Fruit fly (Drosophila melanogaster): Measurements from ENCODE around the gene Neu2.

The Neu2 gene

dm6 chr3L:21507354-21507928, 17.1 kb upstream of the Neu2 start, which contains the start of the genes Glg1 and M6 (continued):
- TF ChIP-seq CG4318 (GFP tag; optimal IDR thresholded peaks at IDR 0.05) (no peak), net (GFP tag; optimal IDR thresholded peaks at IDR 0.05) (peak; percentile 27), Sox102F (GFP tag; optimal IDR thresholded peaks at IDR 0.05) (no peak), dac (GFP tag; optimal IDR thresholded peaks at IDR 0.05) (no peak), topi (GFP tag; optimal IDR thresholded peaks at IDR 0.05) (peak; percentile 73), vri (GFP tag; optimal IDR thresholded peaks at IDR 0.05) (peak; percentile 34), Lpt (GFP tag; optimal IDR thresholded peaks at IDR 0.05) (no peak), fd85E (GFP tag; optimal IDR thresholded peaks at IDR 0.05) (no peak), CG6276 (GFP tag; optimal IDR thresholded peaks at IDR 0.05) (peak; percentile 33), Eip78C (GFP tag) (peak; percentile 71), Hr39 (GFP tag; optimal IDR thresholded peaks at IDR 0.05) (peak; percentile 66), CG6808 (GFP tag; optimal IDR thresholded peaks at IDR 0.05) (no peak), CG34406 (GFP tag; optimal IDR thresholded peaks at IDR 0.05) (peak; percentile 66), svp (GFP tag) (no peak), CG6163 (GFP tag; IDR thresholded peaks at IDR 0.05) (peak; percentile 60; the same call in 1 of the 3 replicates), Ets21C (GFP tag; optimal IDR thresholded peaks at IDR 0.05) (peak; percentile 61), spab (GFP tag; optimal IDR thresholded peaks at IDR 0.05) (no peak), CG15336 (GFP tag; IDR thresholded peaks at IDR 0.05) (no peak), CG8119 (GFP tag; IDR thresholded peaks at IDR 0.05) (0 out of 3 replicates have a peak, but pooled peaks have one; percentile 12), Ets96B (tag; optimal IDR thresholded peaks at IDR 0.05) (peak; percentile 51), dsx (GFP tag; optimal IDR thresholded peaks at IDR 0.05; ENCODE audit: poor library complexity, severe bottlenecking) (peak; percentile 39), CG6792 (GFP tag; optimal IDR thresholded peaks at IDR 0.05) (peak; percentile 55), Smox (GFP tag; optimal IDR thresholded peaks at IDR 0.05) (peak; percentile 63), lz (GFP tag; optimal IDR thresholded peaks at IDR 0.05) (peak; percentile 72), CG31627 (GFP tag; optimal IDR thresholded peaks at IDR 0.05) (peak; percentile 74), CG11902 (GFP tag; optimal IDR thresholded peaks at IDR 0.05) (peak; percentile 37), Sox15 (GFP tag; optimal IDR thresholded peaks at IDR 0.05) (peak; percentile 37), Eip75B (GFP tag; optimal IDR thresholded peaks at IDR 0.05) (peak; percentile 15), Met (GFP tag; optimal IDR thresholded peaks at IDR 0.05) (peak; percentile 66), CG32006 (GFP tag; optimal IDR thresholded peaks at IDR 0.05) (peak; percentile 55)

dm6 chr3L:21501928-21502327, 11.5 kb upstream of the Neu2 start:
- TF ChIP-seq CG32006 (GFP tag; optimal IDR thresholded peaks at IDR 0.05) (no peak), vri (GFP tag; optimal IDR thresholded peaks at IDR 0.05) (peak; percentile 49), Hr39 (GFP tag; optimal IDR thresholded peaks at IDR 0.05) (peak; percentile 8), lz (GFP tag; optimal IDR thresholded peaks at IDR 0.05) (peak; percentile 2), CG15336 (GFP tag; IDR thresholded peaks at IDR 0.05) (0 out of 2 replicates have a peak, but pooled peaks have one; percentile 12)

DNA sequence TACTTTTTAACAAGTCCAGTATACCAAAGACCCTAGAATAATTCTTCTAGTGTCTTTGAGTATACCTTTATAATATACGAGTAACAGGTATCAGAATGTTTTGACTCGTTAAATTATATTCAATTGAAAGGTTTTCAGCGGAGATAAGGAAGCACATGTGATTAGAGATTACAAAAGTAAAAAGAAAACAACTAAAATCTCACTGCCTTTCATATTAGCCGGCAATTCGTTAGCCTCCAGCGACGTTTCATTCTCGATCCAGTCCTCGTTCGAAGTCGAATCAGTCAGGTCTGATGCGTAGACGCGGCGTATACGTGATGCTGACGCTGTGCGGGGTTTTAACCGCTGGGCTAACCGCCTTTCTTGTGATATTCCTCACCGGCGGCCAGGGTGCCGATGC, 10.8 kb upstream of the Neu2 start, which contains the start of gene Est-Q:
Gene Est-Q (plus strand): TSS at position 250 of the 400 bp plus-strand sequence.
- TF ChIP-seq CG10669 (GFP tag; optimal IDR thresholded peaks at IDR 0.05) (no peak), CG6276 (GFP tag; optimal IDR thresholded peaks at IDR 0.05) (no peak), vri (GFP tag; optimal IDR thresholded peaks at IDR 0.05) (peak; percentile 24)

- TF ChIP-seq vri (GFP tag; optimal IDR thresholded peaks at IDR 0.05) = peak; percentile 7
Measured at dm6 chr3L:21498450-21499027, 8.2 kb upstream of the Neu2 start.

dm6 chr3L:21496865-21497634, 6.7 kb upstream of the Neu2 start, which contains the start of gene Hr78:
TSS of gene Hr78 (minus strand) at chr3L:21497494.
- TF ChIP-seq OdsH (GFP tag; optimal IDR thresholded peaks at IDR 0.05) (peak; percentile 76), Hr4 (GFP tag; optimal IDR thresholded peaks at IDR 0.05) (no peak), CG15336 (GFP tag; IDR thresholded peaks at IDR 0.05) (peak; percentile 88), ss (GFP tag; optimal IDR thresholded peaks at IDR 0.05) (peak in 1 of 2 experiments; percentile 84), CG16779 (tag; optimal IDR thresholded peaks at IDR 0.05) (peak; percentile 84), Eip75B (GFP tag; optimal IDR thresholded peaks at IDR 0.05) (peak; percentile 34), CG10669 (GFP tag; optimal IDR thresholded peaks at IDR 0.05) (peak; percentile 73), CG6808 (GFP tag; optimal IDR thresholded peaks at IDR 0.05) (peak; percentile 80), Gug (GFP tag; IDR thresholded peaks at IDR 0.05) (peak; percentile 36; the same call in 1 of the 2 replicates), CG6854 (GFP tag; optimal IDR thresholded peaks at IDR 0.05) (peak; percentile 56), CG4318 (GFP tag; optimal IDR thresholded peaks at IDR 0.05) (peak; percentile 73), acj6 (GFP tag; optimal IDR thresholded peaks at IDR 0.05) (peak; percentile 79), CG31627 (GFP tag; optimal IDR thresholded peaks at IDR 0.05) (peak; percentile 2), CG3919 (GFP tag; optimal IDR thresholded peaks at IDR 0.05) (peak; percentile 81), eg (GFP tag; IDR thresholded peaks at IDR 0.05) (peak; percentile 80), CG7368 (GFP tag; optimal IDR thresholded peaks at IDR 0.05) (peak; percentile 57)

All from whole organism, prepupa.